Fruit fly (Drosophila melanogaster) whole organism, prepupa: ENCODE measurements around the gene Prosbeta3.

ENCODE experiments used
- CG11902 ChIP-seq: fragments of 200-800 bp; sonication (Bioruptor generic); optimal IDR thresholded peaks from 3 replicates; lab custom pipeline; 2016; ENCODE audit warnings: missing biosample characterization, missing genetic modification characterization
- CG4318 ChIP-seq: fragments of 200-800 bp; sonication (Bioruptor generic); optimal IDR thresholded peaks from 3 replicates; lab custom pipeline; 2017; ENCODE audit warnings: missing biosample characterization, mild to moderate bottlenecking, missing genetic modification characterization
- CG6854 ChIP-seq: fragments of 200-800 bp; sonication (Bioruptor generic); optimal IDR thresholded peaks from 2 replicates; lab custom pipeline; 2017; ENCODE audit warnings: missing biosample characterization, mild to moderate bottlenecking, missing genetic modification characterization
- CG8119 ChIP-seq: fragments of 200-800 bp; sonication (Bioruptor generic); IDR thresholded peaks from 3 replicates; pipeline ENCODE4 v1.3.6; 2022; ENCODE audit warnings: missing biosample characterization, missing genetic modification characterization
- Eip75B ChIP-seq: fragments of 200-800 bp; sonication (Bioruptor generic); optimal IDR thresholded peaks from 3 replicates; lab custom pipeline; 2016; ENCODE audit warnings: missing biosample characterization, missing genetic modification characterization
- Ets21C ChIP-seq: fragments of 200-800 bp; sonication (Bioruptor generic); optimal IDR thresholded peaks from 3 replicates; lab custom pipeline; 2016; ENCODE audit warnings: missing biosample characterization, missing genetic modification characterization
- Gug ChIP-seq: fragments of 200-800 bp; sonication (Bioruptor generic); IDR thresholded peaks from 2 replicates; pipeline ENCODE4 v1.3.6; 2022; ENCODE audit warnings: missing biosample characterization, missing genetic modification characterization
- acj6 ChIP-seq: fragments of 200-800 bp; sonication (Bioruptor generic); optimal IDR thresholded peaks from 3 replicates; lab custom pipeline; 2016; ENCODE audit warnings: missing biosample characterization, missing genetic modification characterization
- topi ChIP-seq: fragments of 200-800 bp; sonication (Bioruptor generic); optimal IDR thresholded peaks from 3 replicates; lab custom pipeline; 2016; ENCODE audit warnings: missing biosample characterization, missing genetic modification characterization

dm6 chr3R:9055119-9056105, 49.4 kb upstream of the Prosbeta3 start:
- TF ChIP-seq CG4318 (GFP tag; lab: Kevin White, UChicago) (peak; percentile 77), CG6854 (peak; percentile 82), Eip75B (GFP tag; lab: Kevin White, UChicago) (peak; percentile 86), CG8119 (GFP tag; lab: Robert Waterston, UW) (no peak), CG11902 (peak; percentile 81), Gug (GFP tag; lab: Robert Waterston, UW) (no peak), acj6 (peak; percentile 90), Ets21C (GFP tag; lab: Kevin White, UChicago) (peak; percentile 76), topi (peak; percentile 96)
